Fruit fly (Drosophila melanogaster): ENCODE measurements around the gene CG9213.

The CG9213 gene

dm6 chrX:15591721-15592491, 17.6 kb upstream of the CG9213 start (continued):
- TF ChIP-seq tup (GFP tag; optimal IDR thresholded peaks at IDR 0.05): no peak
- TF ChIP-seq fd3F (GFP tag; optimal IDR thresholded peaks at IDR 0.05): no peak
- peak; percentile 42 to 78 for TF ChIP-seq Pdp1 (GFP tag; optimal IDR thresholded peaks at IDR 0.05)
- no peak for TF ChIP-seq CG4328 (GFP tag; optimal IDR thresholded peaks at IDR 0.05)
- TF ChIP-seq CG2120 (GFP tag; optimal IDR thresholded peaks at IDR 0.05): peak; percentile 54
- TF ChIP-seq CG11504 (tag; optimal IDR thresholded peaks at IDR 0.05): peak; percentile 58
- 0 out of 3 replicates have a peak, but pooled peaks have one; percentile 37 for TF ChIP-seq CG34422 (GFP tag; IDR thresholded peaks at IDR 0.05)
- no peak for TF ChIP-seq exex (tag; optimal IDR thresholded peaks at IDR 0.05)
- TF ChIP-seq CG7271 (tag; optimal IDR thresholded peaks at IDR 0.05): no peak
- peak in 1 of 2 experiments; percentile 43 for TF ChIP-seq dpn (GFP tag; optimal IDR thresholded peaks at IDR 0.05)
- TF ChIP-seq bab2 (GFP tag; optimal IDR thresholded peaks at IDR 0.05): peak; percentile 4
- TF ChIP-seq ab (GFP tag; optimal IDR thresholded peaks at IDR 0.05): no peak
- TF ChIP-seq CG9817 (tag; optimal IDR thresholded peaks at IDR 0.05): peak; percentile 37
- peak; percentile 3 for TF ChIP-seq gcm (GFP tag; optimal IDR thresholded peaks at IDR 0.05)
- TF ChIP-seq NfI (GFP tag; optimal IDR thresholded peaks at IDR 0.05): peak; percentile 16
- peak; percentile 8 for TF ChIP-seq zfh2 (GFP tag; optimal IDR thresholded peaks at IDR 0.05)
- no peak for TF ChIP-seq NC2α (GFP tag; optimal IDR thresholded peaks at IDR 0.05)
- TF ChIP-seq CG1792 (GFP tag; optimal IDR thresholded peaks at IDR 0.05): no peak
- no peak for TF ChIP-seq CG2129 (GFP tag; IDR thresholded peaks at IDR 0.05; ENCODE audit: partially characterized antibody)
- no peak for TF ChIP-seq ken (GFP tag; IDR thresholded peaks at IDR 0.05)
- TF ChIP-seq ap (GFP tag; IDR thresholded peaks at IDR 0.05): no peak
- peak; percentile 41; the same call in 1 of the 2 replicates for TF ChIP-seq CG32772 (GFP tag; IDR thresholded peaks at IDR 0.05)
- peak; percentile 23 for TF ChIP-seq her (GFP tag; optimal IDR thresholded peaks at IDR 0.05)
- peak; percentile 68 for TF ChIP-seq dysf (GFP tag; IDR thresholded peaks at IDR 0.05)
- TF ChIP-seq CG14441 (GFP tag; IDR thresholded peaks at IDR 0.05): peak; percentile 27; the same call in 1 of the 2 replicates
- peak; percentile 44 for TF ChIP-seq nmo (GFP tag; optimal IDR thresholded peaks at IDR 0.05)
- no peak for TF ChIP-seq CG6683 (GFP tag; optimal IDR thresholded peaks at IDR 0.05)
- TF ChIP-seq CG17829 (tag; optimal IDR thresholded peaks at IDR 0.05): no peak
- no peak for TF ChIP-seq CG17568 (GFP tag; optimal IDR thresholded peaks at IDR 0.05)
- TF ChIP-seq ERR (GFP tag; optimal IDR thresholded peaks at IDR 0.05): no peak
- TF ChIP-seq CG6813 (GFP tag; optimal IDR thresholded peaks at IDR 0.05): peak; percentile 50
- TF ChIP-seq hth (optimal IDR thresholded peaks at IDR 0.05): no peak
- TF ChIP-seq Gsc (GFP tag; IDR thresholded peaks at IDR 0.05): no peak
- no peak for TF ChIP-seq E2f1 (GFP tag; IDR thresholded peaks at IDR 0.05)
- TF ChIP-seq cas (GFP tag; IDR thresholded peaks at IDR 0.05): no peak
- no peak for TF ChIP-seq sug (tag; optimal IDR thresholded peaks at IDR 0.05)
- TF ChIP-seq dan (GFP tag; IDR thresholded peaks at IDR 0.05): no peak
- peak; percentile 46 for TF ChIP-seq Aef1 (GFP tag; IDR thresholded peaks at IDR 0.05)

- TF ChIP-seq CG8765 (GFP tag; IDR thresholded peaks at IDR 0.05) (no peak), CG18764 (GFP tag; optimal IDR thresholded peaks at IDR 0.05) (no peak)
Measured at dm6 chrX:15587433-15587832, 13.1 kb upstream of the CG9213 start, which contains the start of gene Alp11. Gene Alp11, plus strand, starts transcription at chrX:15587733.
